Fruit fly (Drosophila melanogaster) whole organism, embryonic: Measurements from ENCODE around the gene Rok.

Experiments
- Aef1 ChIP-seq: fragments of 200-800 bp; sonication (Bioruptor generic); IDR thresholded peaks from 3 replicates; pipeline ENCODE4 v1.3.6; 2022; ENCODE audit warnings: missing biosample characterization, missing genetic modification characterization
- Atf6 ChIP-seq: fragments of 200-800 bp; sonication (Bioruptor generic); IDR thresholded peaks from 2 replicates; pipeline ENCODE4 v1.3.6; 2022; ENCODE audit warnings: missing biosample characterization, missing genetic modification characterization
- CG16779 ChIP-seq: fragments of 200-800 bp; sonication (Bioruptor generic); IDR thresholded peaks from 2 replicates; pipeline ENCODE4 v1.3.6; 2022; ENCODE audit warnings: missing biosample characterization, missing genetic modification characterization
- CG3726 ChIP-seq: fragments of 200-800 bp; sonication (Bioruptor generic); IDR thresholded peaks from 3 replicates; pipeline ENCODE4, ENCODE4 v1.3.6; 2022; ENCODE audit warnings: missing biosample characterization, missing genetic modification characterization
- CG6654 ChIP-seq: fragments of 200-800 bp; sonication (Bioruptor generic); optimal IDR thresholded peaks from 2 replicates; lab custom pipeline; 2017; ENCODE audit warnings: missing biosample characterization, mild to moderate bottlenecking, missing genetic modification characterization
- CG8290 ChIP-seq, 3 experiments: fragments of 200-800 bp; sonication (Bioruptor generic); optimal IDR thresholded peaks; 2 replicates each; lab custom pipeline; 2016 to 2019; ENCODE audit warnings: missing biosample characterization in 3 of 3, missing genetic modification characterization in 3 of 3, mild to moderate bottlenecking in 2 of 3, moderate library complexity in 1 of 3
- CG9817 ChIP-seq: fragments of 200-800 bp; sonication (Bioruptor generic); optimal IDR thresholded peaks from 2 replicates; lab custom pipeline; 2018; ENCODE audit warnings: missing biosample characterization, mild to moderate bottlenecking, missing genetic modification characterization, moderate library complexity
- br ChIP-seq: fragments of >200 bp; optimal IDR thresholded peaks from 2 replicates; lab custom pipeline; 2017
- pros ChIP-seq: fragments of 200-800 bp; sonication (Bioruptor generic); optimal IDR thresholded peaks from 3 replicates; lab custom pipeline; 2019; ENCODE audit warnings: missing biosample characterization, mild to moderate bottlenecking, missing genetic modification characterization, moderate library complexity
- sens ChIP-seq: fragments of 200-800 bp; sonication (Bioruptor generic); peaks from one replicate; lab custom pipeline; 2016; ENCODE audit warnings: missing biosample characterization, missing genetic modification characterization
- sob ChIP-seq: fragments of 200-800 bp; sonication (Bioruptor generic); IDR thresholded peaks from 2 replicates; pipeline ENCODE4 v1.3.6; 2022; ENCODE audit warnings: missing biosample characterization, missing genetic modification characterization

dm6 chrX:16583730-16584129 is 53.5 kb downstream of the Rok start:
- TF ChIP-seq CG8290 (GFP tag; optimal IDR thresholded peaks at IDR 0.05; lab: Kevin White, UChicago) (no peak), CG8290 (tag; optimal IDR thresholded peaks at IDR 0.05; lab: Kevin White, UChicago) (no peak), CG6654 (GFP tag; lab: Kevin White, UChicago) (no peak), sob (GFP tag; lab: Robert Waterston, UW) (no peak), Atf6 (no peak), br (lab: Kevin White, UChicago) (no peak), CG9817 (tag; lab: Kevin White, UChicago) (no peak), CG16779 (no peak), CG3726 (GFP tag; lab: Robert Waterston, UW) (no peak), pros (GFP tag; lab: Kevin White, UChicago) (no peak), sens (no peak), Aef1 (GFP tag; lab: Robert Waterston, UW) (no peak)
